Worm (Caenorhabditis elegans): ENCODE data around the gene T01H10.11.

- TF ChIP-seq T23F11.4 (GFP tag; optimal IDR thresholded peaks at IDR 0.05) (no peak), dve-1 (tag; optimal IDR thresholded peaks at IDR 0.05) (no peak), ceh-19 (GFP tag; optimal IDR thresholded peaks at IDR 0.05) (no peak), pat-9 (tag; optimal IDR thresholded peaks at IDR 0.05) (no peak), hlh-13 (GFP tag; optimal IDR thresholded peaks at IDR 0.05) (no peak), nfya-1 (tag; optimal IDR thresholded peaks at IDR 0.05) (no peak), ama-1 (optimal IDR thresholded peaks at IDR 0.05) (no peak), ceh-30 (tag; optimal IDR thresholded peaks at IDR 0.05) (no peak), elt-2 (tag; optimal IDR thresholded peaks at IDR 0.05) (no peak), pha-4 (tag; optimal IDR thresholded peaks at IDR 0.05) (no peak)
Observed at ce11 chrX:12160002-12160690, 36.9 kb downstream of the T01H10.11 start, which contains the start of gene F57G12.2.

All from whole organism, late embryonic.